Worm (Caenorhabditis elegans) whole organism, L3 larva: Measurements from ENCODE around the gene famk-1.

Experiments
- R02D3.7 ChIP-seq: fragments of 150-350 bp; optimal IDR thresholded peaks from 2 replicates; lab custom pipeline; 2014; ENCODE audit warnings: missing biosample characterization, missing genetic modification characterization
- ZK546.5 ChIP-seq: sonication (generic microtip); optimal IDR thresholded peaks from 2 replicates; lab custom pipeline; 2017; ENCODE audit warnings: missing biosample characterization, missing genetic modification characterization
- aly-2 ChIP-seq: fragments of 150-350 bp; optimal IDR thresholded peaks from 2 replicates; lab custom pipeline; 2014; ENCODE audit warnings: missing biosample characterization, missing genetic modification characterization
- ama-1 ChIP-seq: fragments of 150-350 bp; optimal IDR thresholded peaks from 2 replicates; lab custom pipeline; 2018
- ceh-16 ChIP-seq: sonication (generic microtip); optimal IDR thresholded peaks from 2 replicates; lab custom pipeline; 2017; ENCODE audit warnings: missing biosample characterization, missing genetic modification characterization
- ceh-82 ChIP-seq: fragments of 150-350 bp; optimal IDR thresholded peaks from 2 replicates; lab custom pipeline; 2014; ENCODE audit warnings: missing biosample characterization, missing genetic modification characterization
- ceh-9 ChIP-seq: sonication (generic microtip); optimal IDR thresholded peaks from 2 replicates; lab custom pipeline; 2018; ENCODE audit warnings: missing biosample characterization, missing genetic modification characterization
- daf-12 ChIP-seq: fragments of 150-350 bp; optimal IDR thresholded peaks from 2 replicates; lab custom pipeline; 2014; ENCODE audit warnings: missing biosample characterization, missing genetic modification reagents, missing genetic modification characterization
- egl-5 ChIP-seq: fragments of 150-350 bp; optimal IDR thresholded peaks from 2 replicates; lab custom pipeline; 2017; ENCODE audit warnings: missing biosample characterization, missing genetic modification reagents, missing genetic modification characterization, inconsistent platforms
- elt-1 ChIP-seq: fragments of 150-350 bp; optimal IDR thresholded peaks from 2 replicates; lab custom pipeline; 2014; ENCODE audit warnings: missing biosample characterization, missing genetic modification characterization
- elt-2 ChIP-seq: sonication (generic microtip); optimal IDR thresholded peaks from 2 replicates; lab custom pipeline; 2016; ENCODE audit warnings: missing genetic modification reagents, mild to moderate bottlenecking, missing genetic modification characterization, missing compliant biosample characterization
- elt-3 ChIP-seq, 3 experiments: fragments of 150-350 bp in 1 of 3; sonication (generic microtip) in 2 of 3; optimal IDR thresholded peaks; 2 replicates in 2 of 3; 4 replicates in 1 of 3; lab custom pipeline; 2014 to 2017; ENCODE audit warnings: missing biosample characterization in 3 of 3, missing genetic modification characterization in 3 of 3
- eor-1 ChIP-seq, 2 experiments: fragments of 150-350 bp; optimal IDR thresholded peaks; 2 replicates each; lab custom pipeline; 2014 to 2018; ENCODE audit warnings: missing biosample characterization in 2 of 2, missing genetic modification characterization in 2 of 2
- fkh-10 ChIP-seq: sonication (generic microtip); optimal IDR thresholded peaks from 2 replicates; lab custom pipeline; 2017; ENCODE audit warnings: missing biosample characterization, missing genetic modification reagents, missing genetic modification characterization
- hmg-11 ChIP-seq: sonication (generic microtip); optimal IDR thresholded peaks from 2 replicates; lab custom pipeline; 2016; ENCODE audit warnings: missing genetic modification characterization, missing compliant biosample characterization
- lin-15B ChIP-seq: fragments of 150-350 bp; optimal IDR thresholded peaks from 2 replicates; lab custom pipeline; 2014; ENCODE audit warnings: missing biosample characterization, missing genetic modification characterization
- lin-39 ChIP-seq: fragments of 150-350 bp; optimal IDR thresholded peaks from 2 replicates; lab custom pipeline; 2018; ENCODE audit warnings: missing biosample characterization, missing genetic modification reagents, missing genetic modification characterization
- lsy-12 ChIP-seq: sonication (generic microtip); optimal IDR thresholded peaks from 2 replicates; lab custom pipeline; 2016; ENCODE audit warnings: mild to moderate bottlenecking, missing genetic modification characterization, missing compliant biosample characterization
- mdl-1 ChIP-seq: fragments of 150-350 bp; optimal IDR thresholded peaks from 2 replicates; lab custom pipeline; 2014; ENCODE audit warnings: missing biosample characterization, missing genetic modification characterization
- mml-1 ChIP-seq: fragments of 150-350 bp; sonication (generic microtip); optimal IDR thresholded peaks from 3 replicates; lab custom pipeline; 2014; ENCODE audit warnings: missing biosample characterization, missing genetic modification characterization
- nfya-1 ChIP-seq: sonication (generic microtip); optimal IDR thresholded peaks from 2 replicates; lab custom pipeline; 2017; ENCODE audit warnings: missing genetic modification characterization, mild to moderate bottlenecking, missing compliant biosample characterization, antibody characterized with exemption, moderate library complexity; ENCODE audit not compliant: insufficient read depth
- nhr-11 ChIP-seq: fragments of 150-350 bp; optimal IDR thresholded peaks from 2 replicates; lab custom pipeline; 2014; ENCODE audit warnings: missing biosample characterization, missing genetic modification characterization
- nhr-12 ChIP-seq: fragments of 150-350 bp; optimal IDR thresholded peaks from 2 replicates; lab custom pipeline; 2014; ENCODE audit warnings: missing biosample characterization, missing genetic modification characterization
- nhr-23 ChIP-seq: fragments of 150-350 bp; optimal IDR thresholded peaks from 2 replicates; lab custom pipeline; 2014; ENCODE audit warnings: missing biosample characterization, missing genetic modification reagents, missing genetic modification characterization
- nhr-237 ChIP-seq: fragments of 150-350 bp; optimal IDR thresholded peaks from 2 replicates; lab custom pipeline; 2014; ENCODE audit warnings: missing biosample characterization, missing genetic modification characterization
- nhr-25 ChIP-seq: sonication (generic microtip); optimal IDR thresholded peaks from 2 replicates; lab custom pipeline; 2017; ENCODE audit warnings: missing biosample characterization, missing genetic modification characterization
- nhr-67 ChIP-seq: fragments of 150-350 bp; optimal IDR thresholded peaks from 2 replicates; lab custom pipeline; 2014; ENCODE audit warnings: missing biosample characterization, missing genetic modification characterization
- nhr-76 ChIP-seq: fragments of 150-350 bp; sonication (generic microtip); optimal IDR thresholded peaks from 5 replicates; lab custom pipeline; 2014; ENCODE audit warnings: missing biosample characterization, missing genetic modification characterization
- nhr-77 ChIP-seq: fragments of 150-350 bp; optimal IDR thresholded peaks from 2 replicates; lab custom pipeline; 2014; ENCODE audit warnings: missing biosample characterization, missing genetic modification characterization
- pha-4 ChIP-seq: fragments of 150-350 bp; optimal IDR thresholded peaks from 2 replicates; lab custom pipeline; 2014; ENCODE audit warnings: missing biosample characterization, missing genetic modification reagents, missing genetic modification characterization
- pqm-1 ChIP-seq: fragments of 150-350 bp; optimal IDR thresholded peaks from 2 replicates; lab custom pipeline; 2017; ENCODE audit warnings: missing biosample characterization, missing genetic modification characterization, inconsistent platforms
- sea-2 ChIP-seq: fragments of 150-350 bp; sonication (generic microtip); optimal IDR thresholded peaks from 4 replicates; lab custom pipeline; 2014; ENCODE audit warnings: missing biosample characterization, missing genetic modification reagents, missing genetic modification characterization
- skn-1 ChIP-seq: fragments of 150-350 bp; optimal IDR thresholded peaks from 2 replicates; lab custom pipeline; 2014; ENCODE audit warnings: missing biosample characterization, missing genetic modification characterization
- snpc-4 ChIP-seq: fragments of 150-350 bp; optimal IDR thresholded peaks from 2 replicates; lab custom pipeline; 2014; ENCODE audit warnings: missing biosample characterization, missing genetic modification characterization
- tbx-2 ChIP-seq: sonication (generic microtip); optimal IDR thresholded peaks from 2 replicates; lab custom pipeline; 2016; ENCODE audit warnings: mild to moderate bottlenecking, missing genetic modification characterization, missing compliant biosample characterization
- unc-39 ChIP-seq: sonication (generic microtip); optimal IDR thresholded peaks from 4 replicates; lab custom pipeline; 2017; ENCODE audit warnings: missing biosample characterization, missing genetic modification characterization
- unc-62 ChIP-seq: fragments of 150-350 bp; sonication (generic microtip); optimal IDR thresholded peaks from 4 replicates; lab custom pipeline; 2014; ENCODE audit warnings: missing biosample characterization, missing genetic modification reagents, missing genetic modification characterization
- ztf-4 ChIP-seq: fragments of 150-350 bp; optimal IDR thresholded peaks from 2 replicates; lab custom pipeline; 2014; ENCODE audit warnings: missing biosample characterization, missing genetic modification characterization

Gene famk-1

ce11 chrX:15229174-15229573 lies 16.1 kb upstream of the famk-1 start:
- TF ChIP-seq nhr-11 (tag; lab: Kevin White, UChicago) (no peak), pha-4 (tag; lab: Kevin White, UChicago) (peak; percentile 2), nhr-25 (tag; lab: Kevin White, UChicago) (no peak), ztf-4 (tag; lab: Kevin White, UChicago) (no peak), elt-2 (peak; percentile 52), pqm-1 (peak; percentile 25), skn-1 (no peak)

- TF ChIP-seq ztf-4 (tag; lab: Kevin White, UChicago) = no peak
- peak; percentile 63 for TF ChIP-seq nhr-23 (tag; lab: Kevin White, UChicago)
Observed at ce11 chrX:15225180-15225724, 12.2 kb upstream of the famk-1 start.

- no peak for TF ChIP-seq pqm-1
- no peak for TF ChIP-seq sea-2 (GFP tag; lab: Kevin White, UChicago)
- TF ChIP-seq nfya-1 (tag; lab: Kevin White, UChicago) = no peak
- TF ChIP-seq ZK546.5 (tag; lab: Kevin White, UChicago) = no peak
- TF ChIP-seq unc-62 (GFP tag; lab: Kevin White, UChicago) = no peak
- TF ChIP-seq nhr-76 (tag; lab: Kevin White, UChicago) = no peak
- no peak for TF ChIP-seq hmg-11 (tag; lab: Kevin White, UChicago)
- TF ChIP-seq lsy-12 (tag; lab: Kevin White, UChicago) = no peak
- no peak for TF ChIP-seq R02D3.7 (tag; lab: Kevin White, UChicago)
- TF ChIP-seq fkh-10 = no peak
- no peak for TF ChIP-seq skn-1
- no peak for TF ChIP-seq tbx-2 (tag; lab: Kevin White, UChicago)
- no peak for TF ChIP-seq lin-15B
- TF ChIP-seq elt-3 (tag; optimal IDR thresholded peaks at IDR 0.05; lab: Kevin White, UChicago) = no peak
- TF ChIP-seq daf-12 (tag; lab: Kevin White, UChicago) = no peak
- TF ChIP-seq egl-5 (tag; lab: Kevin White, UChicago) = no peak
- TF ChIP-seq ceh-16 (tag; lab: Kevin White, UChicago) = no peak
- TF ChIP-seq ceh-9 (tag; lab: Kevin White, UChicago) = no peak
- no peak for TF ChIP-seq unc-39 (tag; lab: Kevin White, UChicago)
Observed at ce11 chrX:15224128-15224527, 11.1 kb upstream of the famk-1 start.

- no peak for TF ChIP-seq mml-1
- peak; percentile 46 for TF ChIP-seq snpc-4 (tag; lab: Kevin White, UChicago)
Observed at ce11 chrX:15222789-15223188, 9.7 kb upstream of the famk-1 start.

- TF ChIP-seq elt-2 = peak; percentile 42
- peak; percentile 12 for TF ChIP-seq hmg-11 (tag; lab: Kevin White, UChicago)
- peak; percentile 52 for TF ChIP-seq pha-4 (tag; lab: Kevin White, UChicago)
- TF ChIP-seq pqm-1 = peak; percentile 27
- TF ChIP-seq aly-2 (tag; lab: Kevin White, UChicago) = no peak
- no peak for TF ChIP-seq ama-1
- no peak for TF ChIP-seq daf-12 (tag; lab: Kevin White, UChicago)
Observed at ce11 chrX:15221865-15222551, 8.9 kb upstream of the famk-1 start.

- TF ChIP-seq nhr-77 (tag; lab: Kevin White, UChicago) (no peak), eor-1 (tag; optimal IDR thresholded peaks at IDR 0.05; lab: Kevin White, UChicago) (no peak), elt-2 (no peak), skn-1 (no peak), aly-2 (tag; lab: Kevin White, UChicago) (no peak), nhr-23 (tag; lab: Kevin White, UChicago) (no peak), nhr-12 (no peak), nfya-1 (tag; lab: Kevin White, UChicago) (no peak), nhr-67 (no peak), lin-39 (tag; lab: Kevin White, UChicago) (no peak), elt-1 (tag; lab: Kevin White, UChicago) (no peak), ceh-82 (no peak), ztf-4 (tag; lab: Kevin White, UChicago) (no peak), fkh-10 (no peak), mdl-1 (no peak), pha-4 (tag; lab: Kevin White, UChicago) (no peak), egl-5 (tag; lab: Kevin White, UChicago) (no peak), nhr-237 (tag; lab: Kevin White, UChicago) (no peak)
Observed at ce11 chrX:15221107-15221506, 8.0 kb upstream of the famk-1 start.
